Fruit fly (Drosophila melanogaster): ENCODE results near the gene Fad2.

The Fad2 gene

dm6 chr3L:11003980-11004379 is 19.4 kb upstream of the Fad2 start (continued):
- TF ChIP-seq CG8290 (GFP tag; optimal IDR thresholded peaks at IDR 0.05) (no peak), CG8290 (tag; optimal IDR thresholded peaks at IDR 0.05) (peak in 1 of 2 experiments; percentile 8), lola (GFP tag; optimal IDR thresholded peaks at IDR 0.05) (peak in 1 of 3 experiments; percentile 1), CG4360 (GFP tag; IDR thresholded peaks at IDR 0.05) (0 out of 2 replicates have a peak, but pooled peaks have one; percentile 21), hkb (optimal IDR thresholded peaks at IDR 0.05) (no peak), hkb (GFP tag; IDR thresholded peaks at IDR 0.05) (0 out of 2 replicates have a peak, but pooled peaks have one; percentile 16), gcm (GFP tag; optimal IDR thresholded peaks at IDR 0.05) (peak; percentile 15), otp (GFP tag; IDR thresholded peaks at IDR 0.05) (0 out of 3 replicates have a peak, but pooled peaks have one; percentile 61), gce (GFP tag; IDR thresholded peaks at IDR 0.05) (peak; percentile 45; the same call in 1 of the 3 replicates), CG18262 (tag; optimal IDR thresholded peaks at IDR 0.05) (no peak), zfh1 (GFP tag; IDR thresholded peaks at IDR 0.05) (0 out of 3 replicates have a peak, but pooled peaks have one; percentile 19), CG6689 (GFP tag; IDR thresholded peaks at IDR 0.05) (peak; percentile 18; the same call in 1 of the 2 replicates), Sox100B (GFP tag; optimal IDR thresholded peaks at IDR 0.05) (peak; percentile 21), CG12299 (tag; optimal IDR thresholded peaks at IDR 0.05) (no peak), ewg (GFP tag; optimal IDR thresholded peaks at IDR 0.05) (peak; percentile 38), Sry-δ (GFP tag; optimal IDR thresholded peaks at IDR 0.05) (no peak), unc-4 (GFP tag; IDR thresholded peaks at IDR 0.05; ENCODE audit: partially characterized antibody) (no peak), CG5180 (GFP tag; optimal IDR thresholded peaks at IDR 0.05) (peak; percentile 7), maf-S (GFP tag; optimal IDR thresholded peaks at IDR 0.05) (no peak), CG15011 (GFP tag; optimal IDR thresholded peaks at IDR 0.05) (no peak), CG17568 (GFP tag; optimal IDR thresholded peaks at IDR 0.05) (peak; percentile 25), chm (GFP tag; IDR thresholded peaks at IDR 0.05) (0 out of 2 replicates have a peak, but pooled peaks have one; percentile 51), onecut (GFP tag; IDR thresholded peaks at IDR 0.05) (peak; percentile 30; the same call in 1 of the 2 replicates), Xrp1 (GFP tag; IDR thresholded peaks at IDR 0.05) (peak; percentile 55; the same call in 1 of the 2 replicates), ac (GFP tag; optimal IDR thresholded peaks at IDR 0.05) (peak; percentile 29), CG7357 (GFP tag; IDR thresholded peaks at IDR 0.05) (no peak), GATAe (GFP tag; conservative IDR thresholded peaks at IDR 0.05) (no peak), gcm2 (GFP tag; optimal IDR thresholded peaks at IDR 0.05) (no peak), wek (GFP tag; optimal IDR thresholded peaks at IDR 0.05) (no peak), pita (GFP tag; optimal IDR thresholded peaks at IDR 0.05) (no peak), dpn (GFP tag; optimal IDR thresholded peaks at IDR 0.05) (no peak), CTCF (GFP tag; optimal IDR thresholded peaks at IDR 0.05) (no peak), TFAM (GFP tag; optimal IDR thresholded peaks at IDR 0.05) (no peak), fd102C (GFP tag; optimal IDR thresholded peaks at IDR 0.05) (peak; percentile 30), HHEX (GFP tag; optimal IDR thresholded peaks at IDR 0.05) (peak; percentile 7), nerfin-1 (tag; optimal IDR thresholded peaks at IDR 0.05) (peak; percentile 30), CG15601 (tag; optimal IDR thresholded peaks at IDR 0.05) (peak; percentile 17), ap (GFP tag; IDR thresholded peaks at IDR 0.05) (0 out of 2 replicates have a peak, but pooled peaks have one; percentile 6), CG14441 (GFP tag; IDR thresholded peaks at IDR 0.05) (peak; percentile 10; the same call in 1 of the 2 replicates), trh (GFP tag; optimal IDR thresholded peaks at IDR 0.05) (no peak), CG3407 (GFP tag; optimal IDR thresholded peaks at IDR 0.05) (peak; percentile 5), odd (GFP tag; optimal IDR thresholded peaks at IDR 0.05) (no peak), CG8359 (GFP tag; optimal IDR thresholded peaks at IDR 0.05; ENCODE audit: borderline replicate concordance) (no peak)
